Fruit fly (Drosophila melanogaster) whole organism, pupa: Measurements from ENCODE around the gene CG1792.

Source experiments
- CG12605 ChIP-seq: fragments of 200-800 bp; sonication (Bioruptor generic); IDR thresholded peaks from 2 replicates; pipeline ENCODE4 v1.3.6; 2022; ENCODE audit warnings: missing biosample characterization, missing genetic modification characterization
- CG34367 ChIP-seq: fragments of 200-800 bp; sonication (Bioruptor generic); optimal IDR thresholded peaks from 2 replicates; lab custom pipeline; 2018; ENCODE audit warnings: missing biosample characterization, mild to moderate bottlenecking, missing genetic modification characterization
- CG4496 ChIP-seq: fragments of 200-800 bp; sonication (Bioruptor generic); IDR thresholded peaks from 3 replicates; pipeline ENCODE4 v1.3.6; 2022; ENCODE audit warnings: missing biosample characterization, missing genetic modification characterization
- CG8159 ChIP-seq: fragments of 200-800 bp; sonication (Bioruptor generic); optimal IDR thresholded peaks from 3 replicates; lab custom pipeline; 2018; ENCODE audit warnings: missing biosample characterization, mild to moderate bottlenecking, missing genetic modification characterization, moderate library complexity
- Pif1A ChIP-seq: fragments of 200-800 bp; sonication (Bioruptor generic); optimal IDR thresholded peaks from 3 replicates; lab custom pipeline; 2016; ENCODE audit warnings: missing biosample characterization, missing genetic modification characterization
- Pif1B ChIP-seq: fragments of 200-800 bp; sonication (Bioruptor generic); optimal IDR thresholded peaks from 3 replicates; lab custom pipeline; 2016; ENCODE audit warnings: missing biosample characterization, missing genetic modification characterization
- gl ChIP-seq: fragments of 200-800 bp; sonication (Bioruptor generic); optimal IDR thresholded peaks from 2 replicates; lab custom pipeline; 2018; ENCODE audit warnings: missing biosample characterization, mild to moderate bottlenecking, missing genetic modification characterization
- rn ChIP-seq: fragments of 200-800 bp; sonication (Bioruptor generic); IDR thresholded peaks from 2 replicates; pipeline ENCODE4 v1.3.6; 2022; ENCODE audit warnings: missing biosample characterization, missing genetic modification characterization

dm6 chr3R:31612564-31612963 is 3.5 kb upstream of the CG1792 start, which contains the start of gene CycG:
- TF ChIP-seq Pif1B (GFP tag; lab: Kevin White, UChicago) (no peak), CG4496 (GFP tag; lab: Robert Waterston, UW) (no peak), CG34367 (tag; lab: Kevin White, UChicago) (no peak), rn (no peak), CG8159 (tag; lab: Kevin White, UChicago) (no peak), Pif1A (GFP tag; lab: Kevin White, UChicago) (no peak), gl (tag; lab: Kevin White, UChicago) (no peak), CG12605 (no peak)
